Worm (Caenorhabditis elegans) whole organism, early embryonic: ENCODE data around the gene lurp-1.
"Not testable (repeated sequence)": the region's sequence is repeated elsewhere in the genome, so short reads cannot be mapped to it uniquely, and the experiment has no call there.

ENCODE experiments used
- B0310.2 ChIP-seq: sonication (generic microtip); optimal IDR thresholded peaks from 2 replicates; lab custom pipeline; 2016; ENCODE audit warnings: mild to moderate bottlenecking, missing genetic modification characterization, missing compliant biosample characterization
- F13C5.2 ChIP-seq: sonication (generic microtip); optimal IDR thresholded peaks from 2 replicates; lab custom pipeline; 2017; ENCODE audit warnings: mild to moderate bottlenecking, missing genetic modification characterization, inconsistent platforms, missing compliant biosample characterization
- aly-1 ChIP-seq: sonication (generic microtip); optimal IDR thresholded peaks from 2 replicates; lab custom pipeline; 2016; ENCODE audit warnings: missing genetic modification characterization, missing compliant biosample characterization
- ama-1 ChIP-seq: fragments of 150-350 bp; optimal IDR thresholded peaks from 2 replicates; lab custom pipeline; 2014
- ceh-13 ChIP-seq: fragments of 200-800 bp; sonication (Bioruptor generic); optimal IDR thresholded peaks from 2 replicates; lab custom pipeline; 2018; ENCODE audit warnings: mild to moderate bottlenecking, missing genetic modification characterization, missing compliant biosample characterization
- ceh-36 ChIP-seq: sonication (generic microtip); optimal IDR thresholded peaks from 2 replicates; lab custom pipeline; 2016; ENCODE audit warnings: missing genetic modification characterization, inconsistent platforms, missing compliant biosample characterization
- ets-7 ChIP-seq: sonication (generic microtip); optimal IDR thresholded peaks from 2 replicates; lab custom pipeline; 2016; ENCODE audit warnings: missing genotype, missing genetic modification characterization, missing compliant biosample characterization
- flt-1 ChIP-seq: fragments of 200-800 bp; sonication (Bioruptor generic); IDR thresholded peaks from 2 replicates; pipeline ENCODE4 v1.3.6; 2022; ENCODE audit warnings: missing genetic modification characterization, missing compliant biosample characterization
- hmbx-1 ChIP-seq: sonication (generic microtip); optimal IDR thresholded peaks from 2 replicates; lab custom pipeline; 2016; ENCODE audit warnings: mild to moderate bottlenecking, missing genetic modification characterization, missing compliant biosample characterization
- hmg-4 ChIP-seq: fragments of 200-800 bp; sonication (Bioruptor generic); optimal IDR thresholded peaks from 2 replicates; lab custom pipeline; 2018; ENCODE audit warnings: mild to moderate bottlenecking, missing genetic modification characterization, missing compliant biosample characterization
- hnd-1 ChIP-seq: sonication (generic microtip); optimal IDR thresholded peaks from 2 replicates; lab custom pipeline; 2016; ENCODE audit warnings: missing genetic modification characterization, missing compliant biosample characterization
- pes-1 ChIP-seq: fragments of 200-800 bp; sonication (Bioruptor generic); IDR thresholded peaks from 2 replicates; pipeline ENCODE4 v1.3.6; 2022; ENCODE audit warnings: missing genetic modification reagents, missing genetic modification characterization, missing compliant biosample characterization
- scrt-1 ChIP-seq: fragments of 200-800 bp; sonication (Bioruptor generic); IDR thresholded peaks from 2 replicates; pipeline ENCODE4 v1.3.6; 2022; ENCODE audit warnings: missing genetic modification characterization, missing compliant biosample characterization
- sea-1 ChIP-seq: fragments of 200-800 bp; sonication (Bioruptor generic); conservative IDR thresholded peaks from 2 replicates; pipeline ENCODE4 v1.3.6; 2022; ENCODE audit warnings: missing genetic modification characterization, missing compliant biosample characterization
- tbx-11 ChIP-seq: fragments of 200-800 bp; sonication (Bioruptor generic); IDR thresholded peaks from 2 replicates; pipeline ENCODE4 v1.3.6; 2022; ENCODE audit warnings: missing genetic modification characterization, missing compliant biosample characterization
- tbx-37 ChIP-seq: fragments of 200-800 bp; sonication (Bioruptor generic); conservative IDR thresholded peaks from 2 replicates; pipeline ENCODE4 v1.3.6; 2022; ENCODE audit warnings: missing genetic modification reagents, missing genetic modification characterization, missing compliant biosample characterization
- tra-4 ChIP-seq: sonication (generic microtip); optimal IDR thresholded peaks from 2 replicates; lab custom pipeline; 2017; ENCODE audit warnings: missing genetic modification characterization, missing compliant biosample characterization

lurp-1 gene

ce11 chrII:10898998-10899397 is 18.3 kb downstream of the lurp-1 start:
- TF ChIP-seq F13C5.2 (tag; lab: Kevin White, UChicago) (no peak), B0310.2 (no peak), ets-7 (tag; lab: Kevin White, UChicago) (no peak), aly-1 (no peak), sea-1 (GFP tag; lab: Robert Waterston, UW) (no peak), tra-4 (no peak), hnd-1 (tag; lab: Kevin White, UChicago) (no peak), ama-1 (lab: Kevin White, UChicago) (no peak), flt-1 (GFP tag; lab: Robert Waterston, UW) (no peak), tbx-37 (GFP tag; lab: Robert Waterston, UW) (no peak), tbx-11 (GFP tag; lab: Robert Waterston, UW) (no peak), hmg-4 (GFP tag; lab: Kevin White, UChicago) (no peak)

- no peak for TF ChIP-seq tbx-11 (GFP tag; lab: Robert Waterston, UW)
- no peak for TF ChIP-seq ama-1 (lab: Kevin White, UChicago)
- no peak for TF ChIP-seq flt-1 (GFP tag; lab: Robert Waterston, UW)
- no peak for TF ChIP-seq aly-1
- TF ChIP-seq ets-7 (tag; lab: Kevin White, UChicago), result no peak
- no peak for TF ChIP-seq pes-1 (GFP tag; lab: Robert Waterston, UW)
- no peak for TF ChIP-seq sea-1 (GFP tag; lab: Robert Waterston, UW)
- no peak for TF ChIP-seq ceh-36
- TF ChIP-seq tra-4, result no peak
- no peak for TF ChIP-seq scrt-1 (GFP tag; lab: Robert Waterston, UW)
- no peak for TF ChIP-seq tbx-37 (GFP tag; lab: Robert Waterston, UW)
- TF ChIP-seq hmg-4 (GFP tag; lab: Kevin White, UChicago), result no peak
- TF ChIP-seq hnd-1 (tag; lab: Kevin White, UChicago), result no peak
- TF ChIP-seq B0310.2, result no peak
- TF ChIP-seq hmbx-1 (tag; lab: Kevin White, UChicago), result no peak
These were observed 21.4 kb downstream of the lurp-1 start, which contains the start of gene gly-1 for ce11 chrII:10902104-10902503. TSS of gene gly-1 (minus strand) at chrII:10902204.

- not testable (repeated sequence) for TF ChIP-seq tbx-11 (GFP tag; lab: Robert Waterston, UW); aly-1; hnd-1 (tag; lab: Kevin White, UChicago)
These were observed 23.7 kb downstream of the lurp-1 start, which contains the start of gene sra-12 for ce11 chrII:10904379-10904778. TSS of gene sra-12 (minus strand) at chrII:10904479.

- TF ChIP-seq tra-4, result no peak
- no peak for TF ChIP-seq ama-1 (lab: Kevin White, UChicago)
- TF ChIP-seq hmg-4 (GFP tag; lab: Kevin White, UChicago), result no peak
- no peak for TF ChIP-seq hnd-1 (tag; lab: Kevin White, UChicago)
- no peak for TF ChIP-seq aly-1
- no peak for TF ChIP-seq hmbx-1 (tag; lab: Kevin White, UChicago)
- no peak for TF ChIP-seq F13C5.2 (tag; lab: Kevin White, UChicago)
These were observed 29.5 kb downstream of the lurp-1 start, which contains the start of gene sra-11 for ce11 chrII:10910219-10910618. TSS of gene sra-11 (minus strand) at chrII:10910319.

ce11 chrII:10912995-10913394 is 32.3 kb downstream of the lurp-1 start:
- TF ChIP-seq tra-4 (no peak), ceh-36 (no peak), hnd-1 (tag; lab: Kevin White, UChicago) (no peak), aly-1 (no peak), hmbx-1 (tag; lab: Kevin White, UChicago) (no peak), B0310.2 (no peak), tbx-11 (GFP tag; lab: Robert Waterston, UW) (no peak), F13C5.2 (tag; lab: Kevin White, UChicago) (no peak), scrt-1 (GFP tag; lab: Robert Waterston, UW) (no peak), ceh-13 (GFP tag; lab: Kevin White, UChicago) (no peak), hmg-4 (GFP tag; lab: Kevin White, UChicago) (no peak), sea-1 (GFP tag; lab: Robert Waterston, UW) (no peak)

ce11 chrII:10914366-10914765 is 33.6 kb downstream of the lurp-1 start, which contains the start of gene F44F4.15:
TSS of gene F44F4.15 (plus strand) at chrII:10914666.
- TF ChIP-seq ceh-36 (no peak), ets-7 (tag; lab: Kevin White, UChicago) (no peak)

ce11 chrII:10915732-10916131 is 35.0 kb downstream of the lurp-1 start, which contains the start of gene F44F4.9:
TSS of gene F44F4.9 (minus strand) at chrII:10915832.
- TF ChIP-seq aly-1 (no peak), tbx-37 (GFP tag; lab: Robert Waterston, UW) (no peak), hnd-1 (tag; lab: Kevin White, UChicago) (no peak), hmg-4 (GFP tag; lab: Kevin White, UChicago) (no peak), flt-1 (GFP tag; lab: Robert Waterston, UW) (no peak), ama-1 (lab: Kevin White, UChicago) (no peak), ets-7 (tag; lab: Kevin White, UChicago) (no peak), tra-4 (no peak), sea-1 (GFP tag; lab: Robert Waterston, UW) (no peak), ceh-13 (GFP tag; lab: Kevin White, UChicago) (no peak), ceh-36 (no peak), pes-1 (GFP tag; lab: Robert Waterston, UW) (no peak), F13C5.2 (tag; lab: Kevin White, UChicago) (no peak), tbx-11 (GFP tag; lab: Robert Waterston, UW) (no peak), B0310.2 (no peak)

ce11 chrII:10917174-10917573 is 36.4 kb downstream of the lurp-1 start, which contains the start of gene F44F4.10:
TSS of gene F44F4.10 (minus strand) at chrII:10917274.
- no peak for TF ChIP-seq hmbx-1 (tag; lab: Kevin White, UChicago)
- no peak for TF ChIP-seq ama-1 (lab: Kevin White, UChicago)
- no peak for TF ChIP-seq B0310.2
- TF ChIP-seq scrt-1 (GFP tag; lab: Robert Waterston, UW), result no peak
- no peak for TF ChIP-seq pes-1 (GFP tag; lab: Robert Waterston, UW)
- no peak for TF ChIP-seq ceh-36
- TF ChIP-seq sea-1 (GFP tag; lab: Robert Waterston, UW), result no peak
- no peak for TF ChIP-seq tbx-11 (GFP tag; lab: Robert Waterston, UW)
- TF ChIP-seq tra-4, result no peak
- no peak for TF ChIP-seq ceh-13 (GFP tag; lab: Kevin White, UChicago)
- TF ChIP-seq flt-1 (GFP tag; lab: Robert Waterston, UW), result no peak
- no peak for TF ChIP-seq hmg-4 (GFP tag; lab: Kevin White, UChicago)
